Worm (Caenorhabditis elegans): ENCODE data around the gene fbxa-213.

Gene fbxa-213

ce11 chrV:18290642-18291041, 22.0 kb upstream of the fbxa-213 start, which contains the start of gene Y51A2A.4:
Gene Y51A2A.4, plus strand, starts transcription at chrV:18290942.
- TF ChIP-seq mdl-1 (tag; optimal IDR thresholded peaks at IDR 0.05), result no peak
- TF ChIP-seq ama-1 (optimal IDR thresholded peaks at IDR 0.05), result no peak
- no peak for TF ChIP-seq ZK546.5 (tag; optimal IDR thresholded peaks at IDR 0.05)

- TF ChIP-seq crh-2 (tag; optimal IDR thresholded peaks at IDR 0.05), result no peak
- no peak for TF ChIP-seq ztf-11 (tag; optimal IDR thresholded peaks at IDR 0.05)
- no peak for TF ChIP-seq lin-13 (GFP tag; optimal IDR thresholded peaks at IDR 0.05)
- no peak for TF ChIP-seq sma-9 (GFP tag; optimal IDR thresholded peaks at IDR 0.05)
- TF ChIP-seq sma-9 (tag; optimal IDR thresholded peaks at IDR 0.05), result no peak
Observed at ce11 chrV:18282597-18282996, 14.0 kb upstream of the fbxa-213 start, which contains the start of gene clec-247. Gene clec-247, plus strand, starts transcription at chrV:18282897.

DNA sequence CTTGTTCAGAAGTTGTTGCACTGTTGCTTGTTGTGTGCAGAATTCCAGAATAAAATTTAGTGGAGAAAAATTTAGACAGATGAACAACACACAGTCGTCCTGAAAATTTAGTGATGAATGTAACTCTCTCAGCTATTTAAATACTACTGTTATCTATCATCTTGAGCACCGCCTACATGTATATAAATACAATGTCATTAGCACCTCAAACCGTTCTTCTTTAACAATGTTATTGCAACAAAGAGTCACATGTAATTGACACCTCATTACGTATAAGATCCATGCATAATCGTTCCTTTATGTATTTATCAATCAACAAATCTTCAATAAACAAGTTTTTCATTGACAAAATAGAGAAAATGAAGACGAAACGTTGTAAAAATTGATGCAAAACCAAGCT, 12.1 kb upstream of the fbxa-213 start, which contains the start of gene Y51A2A.16:
Gene Y51A2A.16, minus strand, starts transcription at position 101 of the 400 bp plus-strand sequence.
- TF ChIP-seq ceh-82 (tag; optimal IDR thresholded peaks at IDR 0.05), result no peak
- TF ChIP-seq ztf-11 (tag; optimal IDR thresholded peaks at IDR 0.05), result no peak
- TF ChIP-seq mab-5 (tag; optimal IDR thresholded peaks at IDR 0.05), result no peak
- no peak for TF ChIP-seq aly-2 (tag; optimal IDR thresholded peaks at IDR 0.05)
- TF ChIP-seq nhr-25 (tag; optimal IDR thresholded peaks at IDR 0.05), result no peak
- no peak for TF ChIP-seq snpc-4 (tag; optimal IDR thresholded peaks at IDR 0.05)

DNA sequence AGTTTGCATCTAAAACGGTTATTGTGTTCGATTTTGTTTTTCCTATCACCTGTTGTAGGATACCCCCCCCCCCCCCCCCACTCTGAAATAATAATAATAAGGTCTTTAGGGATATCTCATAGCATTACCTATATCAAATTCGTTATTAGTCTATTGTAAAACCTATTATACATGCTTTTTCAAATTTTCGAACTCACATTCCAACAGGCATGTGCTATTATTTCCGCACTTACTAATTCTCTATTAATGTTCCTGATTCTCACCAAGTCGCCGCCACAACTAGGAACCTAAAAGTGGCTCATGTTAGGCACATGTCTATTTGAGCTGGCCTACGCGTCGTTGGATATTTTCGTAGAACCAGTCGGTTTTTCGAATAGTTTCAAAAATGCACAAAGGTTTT, 1.8 kb upstream of the fbxa-213 start, which contains the start of gene Y37H2C.4:
Gene Y37H2C.4, plus strand, starts transcription at position 301 of the 400 bp plus-strand sequence.
- no peak for TF ChIP-seq sma-3 (GFP tag; optimal IDR thresholded peaks at IDR 0.05)
- no peak for TF ChIP-seq nhr-237 (tag; optimal IDR thresholded peaks at IDR 0.05)
- TF ChIP-seq egl-27 (tag; optimal IDR thresholded peaks at IDR 0.05), result no peak

DNA sequence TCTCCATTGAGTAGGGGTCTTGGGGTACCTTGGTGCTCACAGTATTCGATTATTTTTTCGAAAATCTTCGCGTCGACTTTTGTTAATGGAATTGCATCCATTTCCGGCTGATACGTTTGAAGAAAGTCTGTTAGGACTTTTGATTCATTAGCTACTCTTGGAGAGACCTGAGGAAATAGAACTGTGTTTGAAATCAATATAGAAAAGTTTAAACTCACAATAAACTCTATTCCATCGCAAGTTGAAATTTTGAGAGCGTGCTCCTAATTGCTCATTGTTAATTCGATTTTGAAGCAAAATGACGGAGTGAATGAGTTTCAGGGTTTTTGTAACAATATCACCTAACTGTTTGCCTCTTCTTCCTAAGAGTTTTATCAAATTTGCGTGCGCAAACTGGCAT, 1.2 kb upstream of the fbxa-213 start, which contains the start of gene skr-6:
Gene skr-6, minus strand, starts transcription at position 101 of the 400 bp plus-strand sequence.
- TF ChIP-seq dmd-4 (tag; optimal IDR thresholded peaks at IDR 0.05) (no peak), peb-1 (tag; optimal IDR thresholded peaks at IDR 0.05) (no peak), aly-2 (tag; optimal IDR thresholded peaks at IDR 0.05) (no peak)

DNA sequence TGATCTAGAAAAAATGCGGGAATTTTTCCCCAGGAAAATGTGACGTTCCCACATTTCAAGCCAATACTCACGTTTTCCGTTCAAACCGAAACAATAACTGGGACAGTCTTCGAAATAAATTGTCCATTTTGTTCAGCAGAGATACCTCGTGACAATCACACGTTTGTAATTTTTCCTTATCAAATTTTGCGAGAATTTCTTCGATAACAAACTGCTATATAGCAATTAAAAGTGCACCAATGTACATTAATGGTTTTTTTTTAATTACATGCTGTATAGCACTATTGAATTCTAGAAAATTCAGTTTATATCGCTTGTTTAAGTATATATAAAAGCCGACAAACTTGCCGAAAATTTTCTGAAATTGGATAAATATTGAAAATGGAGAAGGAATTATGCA, 2.4 kb downstream of the fbxa-213 start, which contains the start of gene R10E8.6:
Gene R10E8.6, minus strand, starts transcription at position 154 of the 400 bp plus-strand sequence.
- TF ChIP-seq fos-1 (tag; optimal IDR thresholded peaks at IDR 0.05) (peak; percentile 53), nhr-11 (tag; optimal IDR thresholded peaks at IDR 0.05) (no peak), crh-2 (tag; optimal IDR thresholded peaks at IDR 0.05) (peak; percentile 10)

- TF ChIP-seq elt-3 (tag; optimal IDR thresholded peaks at IDR 0.05) (no peak), ceh-16 (tag; optimal IDR thresholded peaks at IDR 0.05) (no peak), ZK546.5 (tag; optimal IDR thresholded peaks at IDR 0.05) (no peak), fos-1 (tag; optimal IDR thresholded peaks at IDR 0.05) (no peak), sma-3 (GFP tag; optimal IDR thresholded peaks at IDR 0.05) (no peak), unc-39 (tag; optimal IDR thresholded peaks at IDR 0.05) (no peak), alr-1 (tag; optimal IDR thresholded peaks at IDR 0.05) (no peak), unc-55 (GFP tag; optimal IDR thresholded peaks at IDR 0.05) (no peak), C34F6.9 (tag; optimal IDR thresholded peaks at IDR 0.05) (no peak), Y55F3AM.14 (GFP tag; optimal IDR thresholded peaks at IDR 0.05) (no peak), R02D3.7 (tag; optimal IDR thresholded peaks at IDR 0.05) (no peak), zag-1 (tag; optimal IDR thresholded peaks at IDR 0.05) (no peak), nhr-237 (tag; optimal IDR thresholded peaks at IDR 0.05) (no peak), ztf-4 (tag; optimal IDR thresholded peaks at IDR 0.05) (no peak), lin-39 (tag; optimal IDR thresholded peaks at IDR 0.05) (no peak), blmp-1 (tag; optimal IDR thresholded peaks at IDR 0.05; ENCODE audit: insufficient read depth) (no peak), aly-2 (tag; optimal IDR thresholded peaks at IDR 0.05) (no peak), sma-9 (GFP tag; optimal IDR thresholded peaks at IDR 0.05) (no peak), sma-9 (tag; optimal IDR thresholded peaks at IDR 0.05) (no peak), crh-2 (tag; optimal IDR thresholded peaks at IDR 0.05) (no peak)
Observed at ce11 chrV:18265514-18265913, 3.1 kb downstream of the fbxa-213 start.
